Fruit fly (Drosophila melanogaster): Measurements from ENCODE around the gene CRAT.

DNA sequence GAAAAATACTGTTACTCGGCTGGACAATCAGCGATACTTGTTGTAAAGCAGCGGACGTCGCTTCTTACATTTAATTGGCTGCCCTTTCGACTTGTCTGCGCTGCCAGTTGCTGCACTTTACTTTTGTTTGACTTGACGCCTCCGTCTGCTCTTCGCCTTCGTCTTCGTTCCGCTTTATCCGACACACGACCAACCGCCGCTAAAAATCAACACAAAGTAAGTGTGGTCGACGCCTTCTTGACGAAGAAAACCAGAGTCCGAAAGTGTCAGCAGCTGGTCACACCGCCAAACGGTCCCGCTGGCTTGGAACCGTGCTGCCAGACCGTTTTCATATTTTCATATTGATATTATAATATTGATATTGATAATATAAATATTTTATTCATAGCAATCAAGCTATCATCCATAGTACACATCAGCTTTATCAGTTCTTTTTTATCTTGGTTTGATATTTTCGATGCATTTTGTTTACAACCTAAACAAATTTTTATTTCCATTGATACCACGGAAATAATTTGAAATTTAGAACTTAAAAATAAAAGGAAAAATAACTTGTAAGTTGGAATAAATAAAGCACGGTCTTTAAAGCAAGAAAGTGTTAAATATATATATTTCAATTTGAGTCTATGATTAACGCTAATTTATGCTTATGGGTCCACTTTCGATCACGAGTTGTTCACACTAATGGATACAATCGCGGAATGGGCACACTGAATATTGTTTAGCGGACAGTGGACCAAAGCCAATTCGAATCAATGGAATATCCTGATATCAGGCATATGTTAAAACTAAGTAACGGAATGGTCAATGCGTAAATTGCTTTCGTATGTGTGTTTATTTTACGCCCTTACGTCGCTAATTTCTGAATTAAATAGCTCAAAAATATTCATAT, 30.1 kb upstream of the CRAT start, which contains the start of gene Dmtn:
- no peak for TF ChIP-seq CG8301 (tag; optimal IDR thresholded peaks at IDR 0.05)
- TF ChIP-seq CG4496 (GFP tag; IDR thresholded peaks at IDR 0.05), result no peak
- TF ChIP-seq EcR (GFP tag; optimal IDR thresholded peaks at IDR 0.05), result no peak
- peak; percentile 9 for TF ChIP-seq CG8159 (tag; optimal IDR thresholded peaks at IDR 0.05)
- TF ChIP-seq CG10348 (GFP tag; IDR thresholded peaks at IDR 0.05), result no peak
- no peak for TF ChIP-seq rn (GFP tag; IDR thresholded peaks at IDR 0.05)
- no peak for TF ChIP-seq CG32121 (GFP tag; IDR thresholded peaks at IDR 0.05)
- no peak for TF ChIP-seq Snoo (tag; optimal IDR thresholded peaks at IDR 0.05)
